Fruit fly (Drosophila melanogaster): ENCODE data around the gene Fhos.

Fhos gene

dm6 chr3L:8767876-8768275, 14.5 kb downstream of the Fhos start (continued):
- TF ChIP-seq Taf1 (GFP tag; IDR thresholded peaks at IDR 0.05) (no peak), B-H2 (GFP tag; optimal IDR thresholded peaks at IDR 0.05) (no peak), Hr78 (GFP tag; optimal IDR thresholded peaks at IDR 0.05) (no peak), danr (GFP tag; IDR thresholded peaks at IDR 0.05) (no peak; the same call in 1 of the 2 replicates), scrt (GFP tag; optimal IDR thresholded peaks at IDR 0.05) (peak; percentile 28), CG5180 (GFP tag; optimal IDR thresholded peaks at IDR 0.05) (peak; percentile 3), kah (GFP tag; optimal IDR thresholded peaks at IDR 0.05) (no peak), CG7963 (GFP tag; IDR thresholded peaks at IDR 0.05; ENCODE audit: partially characterized antibody) (no peak), fd96Cb (tag; optimal IDR thresholded peaks at IDR 0.05) (no peak), ems (GFP tag; optimal IDR thresholded peaks at IDR 0.05) (peak; percentile 5), al (GFP tag; IDR thresholded peaks at IDR 0.05) (peak; percentile 17; the same call in 1 of the 2 replicates), CG14050 (GFP tag; IDR thresholded peaks at IDR 0.05) (no peak), Elba2 (GFP tag; optimal IDR thresholded peaks at IDR 0.05) (no peak), Sry-δ (GFP tag; optimal IDR thresholded peaks at IDR 0.05) (peak; percentile 15), CG6683 (GFP tag; optimal IDR thresholded peaks at IDR 0.05) (no peak), CG17829 (tag; optimal IDR thresholded peaks at IDR 0.05) (no peak), CG6654 (GFP tag; optimal IDR thresholded peaks at IDR 0.05) (no peak), crol (GFP tag; IDR thresholded peaks at IDR 0.05) (no peak), dpn (GFP tag; optimal IDR thresholded peaks at IDR 0.05) (peak in 1 of 2 experiments; percentile 23), Awh (GFP tag; IDR thresholded peaks at IDR 0.05) (no peak), CG3995 (GFP tag; optimal IDR thresholded peaks at IDR 0.05) (no peak)

dm6 chr3L:8770616-8771229, 17.3 kb downstream of the Fhos start:
- TF ChIP-seq Rfx (GFP tag; IDR thresholded peaks at IDR 0.05): peak; percentile 17; the same call in 1 of the 2 replicates
- TF ChIP-seq kni (GFP tag; optimal IDR thresholded peaks at IDR 0.05): peak; percentile 47
- TF ChIP-seq CG8290 (GFP tag; optimal IDR thresholded peaks at IDR 0.05): no peak
- peak in 1 of 2 experiments; percentile 2 for TF ChIP-seq CG8290 (tag; optimal IDR thresholded peaks at IDR 0.05)
- no peak for TF ChIP-seq CG31224 (GFP tag; IDR thresholded peaks at IDR 0.05)
- peak; percentile 88 for TF ChIP-seq Awh (GFP tag; IDR thresholded peaks at IDR 0.05)
- peak; percentile 21 for TF ChIP-seq fd64A (GFP tag; optimal IDR thresholded peaks at IDR 0.05)
- TF ChIP-seq Kr (GFP tag; optimal IDR thresholded peaks at IDR 0.05): no peak
- TF ChIP-seq CG10274 (GFP tag; optimal IDR thresholded peaks at IDR 0.05): no peak
- no peak for TF ChIP-seq CG9932 (GFP tag; IDR thresholded peaks at IDR 0.05)
- no peak for TF ChIP-seq CG2712 (tag; optimal IDR thresholded peaks at IDR 0.05)
- TF ChIP-seq Doc2 (GFP tag; IDR thresholded peaks at IDR 0.05): no peak
- TF ChIP-seq Rx (GFP tag; IDR thresholded peaks at IDR 0.05): no peak
- no peak for TF ChIP-seq CG17186 (GFP tag; optimal IDR thresholded peaks at IDR 0.05)
- TF ChIP-seq C15 (GFP tag; IDR thresholded peaks at IDR 0.05): no peak
- TF ChIP-seq PHDP (tag; optimal IDR thresholded peaks at IDR 0.05): no peak
- TF ChIP-seq z (GFP tag; IDR thresholded peaks at IDR 0.05): 0 out of 3 replicates have a peak, but pooled peaks have one; percentile 52
- TF ChIP-seq CG10979 (tag; optimal IDR thresholded peaks at IDR 0.05): no peak
- peak; percentile 51 for TF ChIP-seq ATbp (GFP tag; optimal IDR thresholded peaks at IDR 0.05)
- TF ChIP-seq sisA (GFP tag; IDR thresholded peaks at IDR 0.05): no peak
- 0 out of 3 replicates have a peak, but pooled peaks have one; percentile 24 for TF ChIP-seq so (GFP tag; IDR thresholded peaks at IDR 0.05)
- no peak for TF ChIP-seq CG4707 (GFP tag; optimal IDR thresholded peaks at IDR 0.05)
- TF ChIP-seq Side (GFP tag; optimal IDR thresholded peaks at IDR 0.05): no peak
- TF ChIP-seq odd (GFP tag; optimal IDR thresholded peaks at IDR 0.05): peak; percentile 1
- TF ChIP-seq sc (optimal IDR thresholded peaks at IDR 0.05): no peak
- no peak for TF ChIP-seq sc (GFP tag; optimal IDR thresholded peaks at IDR 0.05)
- no peak for TF ChIP-seq CG1603 (tag; optimal IDR thresholded peaks at IDR 0.05)
- TF ChIP-seq oc (tag; optimal IDR thresholded peaks at IDR 0.05): peak; percentile 87
- no peak for TF ChIP-seq CG8089 (GFP tag; optimal IDR thresholded peaks at IDR 0.05)
- no peak for TF ChIP-seq CG11398 (GFP tag; optimal IDR thresholded peaks at IDR 0.05)
- peak; percentile 1 for TF ChIP-seq CG3407 (GFP tag; optimal IDR thresholded peaks at IDR 0.05)

All from whole organism, embryonic.